Worm (Caenorhabditis elegans): ENCODE results near the gene acc-4.

acc-4 gene

ce11 chrIII:13455207-13455606 lies 28.7 kb downstream of the acc-4 start, which contains the start of gene cua-1:
TSS of gene cua-1 (minus strand) at chrIII:13455307.
- TF ChIP-seq nhr-28 (tag; optimal IDR thresholded peaks at IDR 0.05) (no peak), elt-2 (tag; optimal IDR thresholded peaks at IDR 0.05) (no peak), unc-39 (tag; optimal IDR thresholded peaks at IDR 0.05) (no peak), sea-2 (GFP tag; optimal IDR thresholded peaks at IDR 0.05) (no peak), nhr-67 (tag; optimal IDR thresholded peaks at IDR 0.05) (no peak), aly-2 (tag; optimal IDR thresholded peaks at IDR 0.05) (no peak), unc-62 (GFP tag; optimal IDR thresholded peaks at IDR 0.05) (no peak), nfya-1 (tag; optimal IDR thresholded peaks at IDR 0.05; ENCODE audit: insufficient read depth) (no peak)

- TF ChIP-seq elt-2 (tag; optimal IDR thresholded peaks at IDR 0.05) (peak; percentile 62), zag-1 (tag; optimal IDR thresholded peaks at IDR 0.05) (no peak)
Observed at ce11 chrIII:13452824-13453223, 31.1 kb downstream of the acc-4 start.

DNA sequence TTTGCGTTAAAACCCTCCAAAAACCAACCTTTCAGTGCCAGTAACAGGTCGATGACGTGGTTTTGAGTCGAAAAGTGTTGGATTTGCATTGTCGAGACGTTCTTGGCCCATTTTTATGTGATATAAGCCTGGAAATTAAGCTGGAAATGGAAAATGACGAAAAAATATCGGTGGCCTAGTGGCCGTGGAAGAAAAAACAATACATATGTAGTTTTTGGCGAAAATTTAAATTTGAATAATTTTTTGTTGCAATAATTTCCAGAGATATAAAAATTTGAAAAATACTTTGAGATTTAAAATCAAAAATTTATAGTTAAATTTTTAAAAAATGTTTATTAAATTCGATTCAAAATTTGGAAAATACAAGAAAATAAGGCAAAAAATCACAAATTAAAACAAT lies 44.5 kb downstream of the acc-4 start, which contains the start of gene ciao-2B:
Gene ciao-2B (minus strand): TSS at position 130 of the 400 bp plus-strand sequence.
- TF ChIP-seq lin-15B (tag; optimal IDR thresholded peaks at IDR 0.05): peak; percentile 23
- no peak for TF ChIP-seq unc-39 (tag; optimal IDR thresholded peaks at IDR 0.05)
- no peak for TF ChIP-seq snpc-4 (tag; optimal IDR thresholded peaks at IDR 0.05)
- no peak for TF ChIP-seq fkh-2 (tag; optimal IDR thresholded peaks at IDR 0.05)
- TF ChIP-seq lin-39 (tag; optimal IDR thresholded peaks at IDR 0.05): no peak
- TF ChIP-seq fkh-10 (GFP tag; optimal IDR thresholded peaks at IDR 0.05): no peak
- TF ChIP-seq nfya-1 (tag; optimal IDR thresholded peaks at IDR 0.05; ENCODE audit: insufficient read depth): peak; percentile 44
- peak; percentile 24 for TF ChIP-seq skn-1 (tag; optimal IDR thresholded peaks at IDR 0.05)
- no peak for TF ChIP-seq nhr-23 (tag; optimal IDR thresholded peaks at IDR 0.05)
- no peak for TF ChIP-seq nhr-237 (tag; optimal IDR thresholded peaks at IDR 0.05)
- no peak for TF ChIP-seq nhr-76 (tag; optimal IDR thresholded peaks at IDR 0.05)
- no peak for TF ChIP-seq elt-3 (tag; optimal IDR thresholded peaks at IDR 0.05)
- TF ChIP-seq pqm-1 (tag; optimal IDR thresholded peaks at IDR 0.05): no peak
- no peak for TF ChIP-seq nhr-11 (tag; optimal IDR thresholded peaks at IDR 0.05)
- peak; percentile 27 for TF ChIP-seq ceh-28 (tag; optimal IDR thresholded peaks at IDR 0.05)
- TF ChIP-seq nhr-28 (tag; optimal IDR thresholded peaks at IDR 0.05): no peak
- no peak for TF ChIP-seq jun-1 (tag; optimal IDR thresholded peaks at IDR 0.05)
- TF ChIP-seq nhr-43 (tag; optimal IDR thresholded peaks at IDR 0.05; ENCODE audit: poor library complexity, severe bottlenecking): no peak
- TF ChIP-seq nhr-12 (tag; optimal IDR thresholded peaks at IDR 0.05): no peak
- TF ChIP-seq pha-4 (tag; optimal IDR thresholded peaks at IDR 0.05): peak; percentile 57
- TF ChIP-seq unc-62 (GFP tag; optimal IDR thresholded peaks at IDR 0.05): no peak
- TF ChIP-seq elt-2 (tag; optimal IDR thresholded peaks at IDR 0.05): no peak
- TF ChIP-seq ceh-82 (tag; optimal IDR thresholded peaks at IDR 0.05): no peak
- TF ChIP-seq elt-1 (tag; optimal IDR thresholded peaks at IDR 0.05): no peak
- TF ChIP-seq egl-27 (tag; optimal IDR thresholded peaks at IDR 0.05): no peak
- no peak for TF ChIP-seq fos-1 (tag; optimal IDR thresholded peaks at IDR 0.05)
- no peak for TF ChIP-seq eor-1 (tag; optimal IDR thresholded peaks at IDR 0.05)
- TF ChIP-seq hmg-11 (tag; optimal IDR thresholded peaks at IDR 0.05): no peak
- no peak for TF ChIP-seq ZK546.5 (tag; optimal IDR thresholded peaks at IDR 0.05)
- no peak for TF ChIP-seq ztf-4 (tag; optimal IDR thresholded peaks at IDR 0.05)
- no peak for TF ChIP-seq mml-1 (tag; optimal IDR thresholded peaks at IDR 0.05)

DNA sequence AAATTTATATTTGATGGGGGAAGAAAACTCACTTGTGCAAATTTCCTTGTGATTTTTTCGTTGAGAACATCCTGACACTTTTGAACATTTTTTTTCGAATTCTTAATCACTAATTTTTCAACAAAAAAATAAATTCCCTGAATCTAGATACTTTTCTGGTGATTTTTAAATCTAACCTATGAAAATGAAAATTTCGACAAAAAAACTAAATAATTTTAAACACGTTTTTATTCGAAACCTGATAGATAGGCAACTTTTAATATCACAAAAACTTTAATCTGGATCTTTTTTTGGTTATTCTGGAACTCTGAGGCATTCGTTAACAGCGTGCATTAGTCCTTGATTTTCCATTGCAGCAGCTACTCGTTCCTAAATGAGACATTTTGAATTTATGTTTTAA lies 47.1 kb downstream of the acc-4 start, which contains the start of gene F45G2.9:
Gene F45G2.9 (minus strand): TSS at position 101 of the 400 bp plus-strand sequence.
- no peak for TF ChIP-seq nhr-67 (tag; optimal IDR thresholded peaks at IDR 0.05)
- TF ChIP-seq fkh-2 (tag; optimal IDR thresholded peaks at IDR 0.05): no peak
- TF ChIP-seq R02D3.7 (tag; optimal IDR thresholded peaks at IDR 0.05): no peak
- TF ChIP-seq ztf-11 (tag; optimal IDR thresholded peaks at IDR 0.05): no peak
- no peak for TF ChIP-seq ama-1 (optimal IDR thresholded peaks at IDR 0.05)
- TF ChIP-seq nfya-1 (tag; optimal IDR thresholded peaks at IDR 0.05; ENCODE audit: insufficient read depth): no peak
- TF ChIP-seq skn-1 (tag; optimal IDR thresholded peaks at IDR 0.05): no peak
- TF ChIP-seq egl-27 (tag; optimal IDR thresholded peaks at IDR 0.05): no peak
- no peak for TF ChIP-seq tbx-2 (tag; optimal IDR thresholded peaks at IDR 0.05)
- no peak for TF ChIP-seq nhr-12 (tag; optimal IDR thresholded peaks at IDR 0.05)
- TF ChIP-seq lsy-12 (tag; optimal IDR thresholded peaks at IDR 0.05): no peak
- TF ChIP-seq nhr-23 (tag; optimal IDR thresholded peaks at IDR 0.05): no peak
- no peak for TF ChIP-seq hmg-11 (tag; optimal IDR thresholded peaks at IDR 0.05)
- TF ChIP-seq zag-1 (tag; optimal IDR thresholded peaks at IDR 0.05): no peak
- no peak for TF ChIP-seq elt-3 (tag; optimal IDR thresholded peaks at IDR 0.05)

Measured in whole organism, L3 larva.